Worm (Caenorhabditis elegans) whole organism, L4 larva: ENCODE results near the gene T05G5.1.
A peak's percentile ranks its signal among the peaks of the same experiment; 100 is the strongest.

Experiments used
- D1046.2 ChIP-seq: fragments of 200-800 bp; sonication (Bioruptor generic); IDR thresholded peaks from 2 replicates; pipeline ENCODE4 v1.3.6; 2022; ENCODE audit warnings: missing genetic modification characterization, missing compliant biosample characterization
- F10B5.3 ChIP-seq: sonication (generic microtip); optimal IDR thresholded peaks from 2 replicates; lab custom pipeline; 2016; ENCODE audit warnings: mild to moderate bottlenecking, missing genetic modification characterization, missing compliant biosample characterization
- F26F4.8 ChIP-seq: fragments of 200-800 bp; sonication (Bioruptor generic); conservative IDR thresholded peaks from 2 replicates; pipeline ENCODE4 v1.3.6; 2022; ENCODE audit warnings: missing genetic modification characterization, missing compliant biosample characterization
- F49E8.2 ChIP-seq: sonication (generic microtip); optimal IDR thresholded peaks from 2 replicates; lab custom pipeline; 2016; ENCODE audit warnings: missing compliant biosample characterization, mild to moderate bottlenecking, missing genetic modification characterization, borderline replicate concordance
- T26A8.4 ChIP-seq: fragments of 200-800 bp; sonication (Bioruptor generic); IDR thresholded peaks from 2 replicates; pipeline ENCODE4 v1.3.6; 2022; ENCODE audit warnings: missing genetic modification characterization, missing compliant biosample characterization
- Y5F2A.4 ChIP-seq: fragments of 200-800 bp; sonication (Bioruptor generic); optimal IDR thresholded peaks from 2 replicates; lab custom pipeline; 2018; ENCODE audit warnings: mild to moderate bottlenecking, missing genetic modification characterization, missing compliant biosample characterization
- ZK546.5 ChIP-seq, 2 experiments: sonication (generic microtip); optimal IDR thresholded peaks; 2 replicates each; lab custom pipeline; 2017; ENCODE audit warnings: missing biosample characterization in 2 of 2, missing genetic modification characterization in 2 of 2
- aha-1 ChIP-seq: fragments of 150-350 bp; peaks from one replicate; lab custom pipeline; 2014; ENCODE audit warnings: missing biosample characterization, missing genetic modification characterization
- arid-1 ChIP-seq: fragments of 200-800 bp; sonication (Bioruptor generic); conservative IDR thresholded peaks from 2 replicates; pipeline ENCODE4 v1.3.6; 2022; ENCODE audit warnings: missing genetic modification reagents, missing genetic modification characterization, missing compliant biosample characterization
- attf-4 ChIP-seq: sonication (generic microtip); optimal IDR thresholded peaks from 3 replicates; lab custom pipeline; 2017; ENCODE audit warnings: missing biosample characterization, missing genetic modification characterization
- ceh-20 ChIP-seq: fragments of 200-800 bp; sonication (Bioruptor generic); IDR thresholded peaks from 2 replicates; pipeline ENCODE4 v1.3.6; 2022; ENCODE audit warnings: missing genetic modification reagents, missing genetic modification characterization, missing compliant biosample characterization
- ceh-82 ChIP-seq: sonication (generic microtip); optimal IDR thresholded peaks from 2 replicates; lab custom pipeline; 2017; ENCODE audit warnings: missing biosample characterization, missing genetic modification characterization
- ctbp-1 ChIP-seq: fragments of 200-800 bp; sonication (Bioruptor generic); IDR thresholded peaks from 2 replicates; pipeline ENCODE4 v1.3.6; 2022; ENCODE audit warnings: missing genetic modification reagents, missing genetic modification characterization, missing compliant biosample characterization
- daf-12 ChIP-seq: fragments of 150-350 bp; optimal IDR thresholded peaks from 2 replicates; lab custom pipeline; 2014; ENCODE audit warnings: missing biosample characterization, missing genetic modification reagents, missing genetic modification characterization
- daf-16 ChIP-seq, 3 experiments: sonication (generic microtip); optimal IDR thresholded peaks; 2 replicates each; lab custom pipeline; 2016 to 2017; ENCODE audit warnings: missing genetic modification characterization in 3 of 3, missing genetic modification reagents in 3 of 3, mild to moderate bottlenecking in 2 of 3, missing compliant biosample characterization in 2 of 3, missing biosample characterization in 1 of 3, moderate library complexity in 1 of 3
- dpl-1 ChIP-seq: fragments of 150-350 bp; optimal IDR thresholded peaks from 2 replicates; lab custom pipeline; 2014; ENCODE audit warnings: missing biosample characterization, missing genetic modification reagents, missing genetic modification characterization
- duxl-1 ChIP-seq: sonication (generic microtip); optimal IDR thresholded peaks from 2 replicates; lab custom pipeline; 2016; ENCODE audit warnings: mild to moderate bottlenecking, missing genetic modification characterization, moderate library complexity, missing compliant biosample characterization; ENCODE audit not compliant: poor library complexity
- gei-8 ChIP-seq: fragments of 200-800 bp; sonication (Bioruptor generic); optimal IDR thresholded peaks from 2 replicates; lab custom pipeline; 2018; ENCODE audit warnings: mild to moderate bottlenecking, missing genetic modification characterization, missing compliant biosample characterization
- hif-1 ChIP-seq, 2 experiments: sonication (generic microtip); optimal IDR thresholded peaks; 2 replicates each; lab custom pipeline; 2016 to 2017; ENCODE audit warnings: missing compliant biosample characterization in 2 of 2, missing genetic modification characterization in 2 of 2, missing genetic modification reagents in 2 of 2, missing genotype in 2 of 2, mild to moderate bottlenecking in 1 of 2
- hlh-11 ChIP-seq: fragments of 200-800 bp; sonication (Bioruptor generic); optimal IDR thresholded peaks from 2 replicates; lab custom pipeline; 2018; ENCODE audit warnings: mild to moderate bottlenecking, missing genetic modification characterization, missing compliant biosample characterization
- hlh-30 ChIP-seq: sonication (generic microtip); optimal IDR thresholded peaks from 2 replicates; lab custom pipeline; 2017; ENCODE audit warnings: antibody characterized with exemption, mild to moderate bottlenecking, missing genetic modification characterization, missing compliant biosample characterization; ENCODE audit not compliant: insufficient read depth
- hmg-1.1 ChIP-seq: fragments of 200-800 bp; sonication (Bioruptor generic); IDR thresholded peaks from 2 replicates; pipeline ENCODE4 v1.3.6; 2022; ENCODE audit warnings: missing genetic modification reagents, missing genetic modification characterization, missing compliant biosample characterization
- lim-7 ChIP-seq: fragments of 200-800 bp; sonication (Bioruptor generic); IDR thresholded peaks from 2 replicates; pipeline ENCODE4 v1.3.6; 2022; ENCODE audit warnings: missing genetic modification characterization, missing compliant biosample characterization
- lin-1 ChIP-seq: fragments of 200-800 bp; sonication (Bioruptor generic); IDR thresholded peaks from 2 replicates; pipeline ENCODE4 v1.3.6; 2022; ENCODE audit warnings: missing genetic modification reagents, missing genetic modification characterization, missing compliant biosample characterization
- lin-13 ChIP-seq: fragments of 150-350 bp; optimal IDR thresholded peaks from 2 replicates; lab custom pipeline; 2014; ENCODE audit warnings: missing biosample characterization, missing genetic modification reagents, missing genetic modification characterization
- lin-29 ChIP-seq: fragments of 200-800 bp; sonication (Bioruptor generic); IDR thresholded peaks from 2 replicates; pipeline ENCODE4 v1.3.6; 2022; ENCODE audit warnings: missing genetic modification reagents, missing genetic modification characterization, missing compliant biosample characterization
- lin-39 ChIP-seq: fragments of 150-350 bp; optimal IDR thresholded peaks from 2 replicates; lab custom pipeline; 2014; ENCODE audit warnings: missing biosample characterization, missing genetic modification reagents, missing genetic modification characterization
- lsy-2 ChIP-seq, 2 experiments: fragments of 150-350 bp in 1 of 2; sonication (generic microtip) in 1 of 2; optimal IDR thresholded peaks; 2 replicates each; lab custom pipeline; 2014 to 2017; ENCODE audit warnings: missing biosample characterization in 2 of 2, missing genetic modification characterization in 2 of 2
- mdl-1 ChIP-seq, 2 experiments: fragments of 150-350 bp in 1 of 2; sonication (generic microtip) in 1 of 2; optimal IDR thresholded peaks; 2 replicates each; lab custom pipeline; 2014 to 2017; ENCODE audit warnings: missing biosample characterization in 2 of 2, missing genetic modification characterization in 2 of 2
- mdt-29 ChIP-seq: fragments of 200-800 bp; sonication (Bioruptor generic); IDR thresholded peaks from 2 replicates; pipeline ENCODE4 v1.3.6; 2022; ENCODE audit warnings: missing genetic modification reagents, missing genetic modification characterization, missing compliant biosample characterization
- mep-1 ChIP-seq: fragments of 150-350 bp; sonication (generic microtip); optimal IDR thresholded peaks from 3 replicates; lab custom pipeline; 2014; ENCODE audit warnings: missing biosample characterization, missing genetic modification characterization
- mes-2 ChIP-seq: sonication (generic microtip); optimal IDR thresholded peaks from 2 replicates; lab custom pipeline; 2016; ENCODE audit warnings: missing genotype, mild to moderate bottlenecking, missing genetic modification characterization, missing compliant biosample characterization; ENCODE audit not compliant: poor library complexity, severe bottlenecking
- mxl-3 ChIP-seq: fragments of 200-800 bp; sonication (Bioruptor generic); optimal IDR thresholded peaks from 2 replicates; lab custom pipeline; 2018; ENCODE audit warnings: mild to moderate bottlenecking, missing genetic modification characterization, missing compliant biosample characterization
- nhr-102 ChIP-seq: sonication (generic microtip); optimal IDR thresholded peaks from 2 replicates; lab custom pipeline; 2016; ENCODE audit warnings: mild to moderate bottlenecking, missing genetic modification characterization, moderate library complexity, missing compliant biosample characterization
- nhr-42 ChIP-seq: fragments of 200-800 bp; sonication (Bioruptor generic); IDR thresholded peaks from 2 replicates; pipeline ENCODE4 v1.3.6; 2022; ENCODE audit warnings: missing genetic modification characterization, missing compliant biosample characterization
- nhr-6 ChIP-seq: fragments of 150-350 bp; optimal IDR thresholded peaks from 2 replicates; lab custom pipeline; 2014; ENCODE audit warnings: missing biosample characterization, missing genetic modification characterization
- set-16 ChIP-seq: fragments of 200-800 bp; sonication (Bioruptor generic); IDR thresholded peaks from 2 replicates; pipeline ENCODE4 v1.3.6; 2022; ENCODE audit warnings: missing genetic modification reagents, missing genetic modification characterization, missing compliant biosample characterization
- skn-1 ChIP-seq: fragments of 150-350 bp; optimal IDR thresholded peaks from 2 replicates; lab custom pipeline; 2014; ENCODE audit warnings: missing biosample characterization, missing genetic modification characterization
- spr-1 ChIP-seq: sonication (generic microtip); optimal IDR thresholded peaks from 2 replicates; lab custom pipeline; 2016; ENCODE audit warnings: mild to moderate bottlenecking, missing genetic modification characterization, missing compliant biosample characterization
- spr-3 ChIP-seq: fragments of 200-800 bp; sonication (Bioruptor generic); optimal IDR thresholded peaks from 2 replicates; lab custom pipeline; 2018; ENCODE audit warnings: mild to moderate bottlenecking, missing genetic modification characterization, missing compliant biosample characterization
- unc-39 ChIP-seq: sonication (generic microtip); optimal IDR thresholded peaks from 2 replicates; lab custom pipeline; 2017; ENCODE audit warnings: missing biosample characterization, missing genetic modification characterization
- zfp-3 ChIP-seq: fragments of 200-800 bp; sonication (Bioruptor generic); conservative IDR thresholded peaks from 2 replicates; pipeline ENCODE4 v1.3.6; 2022; ENCODE audit warnings: missing genetic modification reagents, missing genetic modification characterization, missing compliant biosample characterization
- zip-11 ChIP-seq: fragments of 200-800 bp; sonication (Bioruptor generic); IDR thresholded peaks from 2 replicates; pipeline ENCODE4 v1.3.6; 2022; ENCODE audit warnings: missing genetic modification characterization, missing compliant biosample characterization
- ztf-11 ChIP-seq: fragments of 150-350 bp; optimal IDR thresholded peaks from 2 replicates; lab custom pipeline; 2014; ENCODE audit warnings: missing biosample characterization, missing genetic modification characterization

The T05G5.1 gene

ce11 chrIII:9697323-9697722 is 45.8 kb downstream of the T05G5.1 start (continued):
- TF ChIP-seq hif-1 (tag; optimal IDR thresholded peaks at IDR 0.05; lab: Kevin White, UChicago) (peak in 1 of 2 experiments; percentile 24), mdl-1 (tag; optimal IDR thresholded peaks at IDR 0.05; lab: Kevin White, UChicago) (peak in 1 of 2 experiments; percentile 46), mxl-3 (peak; percentile 68), lsy-2 (tag; optimal IDR thresholded peaks at IDR 0.05; lab: Kevin White, UChicago) (peak in 1 of 2 experiments; percentile 58), gei-8 (GFP tag; lab: Kevin White, UChicago) (no peak), daf-12 (no peak), nhr-102 (no peak), aha-1 (peak; percentile 97), mep-1 (peak; percentile 73), hlh-11 (peak; percentile 78)

- TF ChIP-seq duxl-1 (no peak), F26F4.8 (no peak), arid-1 (GFP tag; lab: Robert Waterston, UW) (no peak), lin-29 (GFP tag; lab: Robert Waterston, UW) (no peak), Y5F2A.4 (GFP tag; lab: Kevin White, UChicago) (no peak), zfp-3 (no peak), attf-4 (tag; lab: Kevin White, UChicago) (no peak), hmg-1.1 (GFP tag; lab: Robert Waterston, UW) (no peak), lin-39 (tag; lab: Kevin White, UChicago) (no peak), F10B5.3 (tag; lab: Kevin White, UChicago) (no peak), unc-39 (no peak), set-16 (no peak)
- TF ChIP-seq, all 104 proteins: peak for 0
Measured at ce11 chrIII:9696417-9696816, 46.7 kb downstream of the T05G5.1 start, which contains the start of gene bud-31. Gene bud-31 (minus strand): TSS chrIII:9696517.

- TF ChIP-seq ceh-20 (no peak), zip-11 (no peak), F26F4.8 (no peak), gei-8 (GFP tag; lab: Kevin White, UChicago) (no peak), hlh-30 (tag; lab: Kevin White, UChicago) (peak; percentile 13), daf-16 (GFP tag; optimal IDR thresholded peaks at IDR 0.05; lab: Kevin White, UChicago) (no peak), daf-16 (tag; optimal IDR thresholded peaks at IDR 0.05; lab: Kevin White, UChicago) (peak; percentile 16), Y5F2A.4 (GFP tag; lab: Kevin White, UChicago) (no peak), skn-1 (tag; lab: Kevin White, UChicago) (no peak), T26A8.4 (GFP tag; lab: Robert Waterston, UW) (no peak), lim-7 (GFP tag; lab: Robert Waterston, UW) (no peak), mdt-29 (GFP tag; lab: Robert Waterston, UW) (no peak), spr-3 (GFP tag; lab: Kevin White, UChicago) (no peak), nhr-42 (GFP tag; lab: Robert Waterston, UW) (no peak), hmg-1.1 (GFP tag; lab: Robert Waterston, UW) (no peak), spr-1 (tag; lab: Kevin White, UChicago) (no peak), D1046.2 (GFP tag; lab: Robert Waterston, UW) (no peak), ZK546.5 (tag; optimal IDR thresholded peaks at IDR 0.05; lab: Kevin White, UChicago) (no peak), lin-13 (no peak), zfp-3 (no peak), mes-2 (tag; lab: Kevin White, UChicago) (peak; percentile 47), dpl-1 (GFP tag; lab: Kevin White, UChicago) (peak; percentile 32), F49E8.2 (tag; lab: Kevin White, UChicago) (no peak), lin-29 (GFP tag; lab: Robert Waterston, UW) (no peak), nhr-6 (tag; lab: Kevin White, UChicago) (peak; percentile 39), ztf-11 (tag; lab: Kevin White, UChicago) (no peak), lin-1 (GFP tag; lab: Robert Waterston, UW) (no peak), ceh-82 (tag; lab: Kevin White, UChicago) (no peak), ctbp-1 (GFP tag; lab: Robert Waterston, UW) (no peak), attf-4 (tag; lab: Kevin White, UChicago) (no peak), lsy-2 (tag; optimal IDR thresholded peaks at IDR 0.05; lab: Kevin White, UChicago) (peak in 1 of 2 experiments; percentile 33)
Measured at ce11 chrIII:9695379-9695778, 47.8 kb downstream of the T05G5.1 start.
